Worm (Caenorhabditis elegans): ENCODE results near the gene ift-81.

Gene ift-81

ce11 chrX:5260389-5260788 lies 38.0 kb upstream of the ift-81 start:
- TF ChIP-seq rec-8 (tag; optimal IDR thresholded peaks at IDR 0.05): no peak
- no peak for TF ChIP-seq Y95B8A.8 (GFP tag; IDR thresholded peaks at IDR 0.05)
- TF ChIP-seq egl-18 (GFP tag; IDR thresholded peaks at IDR 0.05): no peak
- TF ChIP-seq mes-4 (tag; optimal IDR thresholded peaks at IDR 0.05): no peak
- no peak for TF ChIP-seq hmg-20 (GFP tag; IDR thresholded peaks at IDR 0.05)
- TF ChIP-seq mxl-1 (tag; optimal IDR thresholded peaks at IDR 0.05): no peak
- TF ChIP-seq F22D6.2 (tag; optimal IDR thresholded peaks at IDR 0.05): no peak

- no peak for TF ChIP-seq nhr-120 (GFP tag; IDR thresholded peaks at IDR 0.05)
- no peak for TF ChIP-seq fkh-3 (tag; optimal IDR thresholded peaks at IDR 0.05)
- peak; percentile 47 for TF ChIP-seq nhr-80 (tag; optimal IDR thresholded peaks at IDR 0.05)
Measured at ce11 chrX:5262033-5262432, 36.3 kb upstream of the ift-81 start.

- TF ChIP-seq akir-1 (GFP tag; optimal IDR thresholded peaks at IDR 0.05): no peak
- TF ChIP-seq egl-18 (GFP tag; IDR thresholded peaks at IDR 0.05): no peak
- TF ChIP-seq F49E8.2 (tag; optimal IDR thresholded peaks at IDR 0.05; ENCODE audit: insufficient read depth): no peak
- TF ChIP-seq atf-7 (tag; optimal IDR thresholded peaks at IDR 0.05): no peak
- no peak for TF ChIP-seq lin-35 (GFP tag; optimal IDR thresholded peaks at IDR 0.05)
- no peak for TF ChIP-seq ama-1 (optimal IDR thresholded peaks at IDR 0.05)
- TF ChIP-seq ama-1 (GFP tag; optimal IDR thresholded peaks at IDR 0.05): no peak
- no peak for TF ChIP-seq let-526 (GFP tag; IDR thresholded peaks at IDR 0.05)
- no peak for TF ChIP-seq mes-4 (tag; optimal IDR thresholded peaks at IDR 0.05)
- no peak for TF ChIP-seq F52B5.7 (tag; optimal IDR thresholded peaks at IDR 0.05)
- no peak for TF ChIP-seq dpff-1 (tag; optimal IDR thresholded peaks at IDR 0.05)
- no peak for TF ChIP-seq gei-17 (GFP tag; optimal IDR thresholded peaks at IDR 0.05)
- no peak for TF ChIP-seq Y53F4B.3 (GFP tag; IDR thresholded peaks at IDR 0.05)
- TF ChIP-seq ceh-79 (tag; optimal IDR thresholded peaks at IDR 0.05): no peak
Measured at ce11 chrX:5263585-5263984, 34.8 kb upstream of the ift-81 start.

ce11 chrX:5264026-5264425 lies 34.3 kb upstream of the ift-81 start, which contains the start of gene Y34B4A.4:
TSS of gene Y34B4A.4 (plus strand) at chrX:5264326.
- no peak for TF ChIP-seq lsl-1 (GFP tag; optimal IDR thresholded peaks at IDR 0.05)
- TF ChIP-seq F55B11.4 (tag; optimal IDR thresholded peaks at IDR 0.05; ENCODE audit: borderline replicate concordance, insufficient read depth): no peak
- TF ChIP-seq dox-1 (GFP tag; IDR thresholded peaks at IDR 0.05): no peak
- TF ChIP-seq B0261.1 (tag; optimal IDR thresholded peaks at IDR 0.05): no peak
- TF ChIP-seq somi-1 (GFP tag; optimal IDR thresholded peaks at IDR 0.05): no peak
- TF ChIP-seq Y56A3A.18 (GFP tag; IDR thresholded peaks at IDR 0.05): no peak
- TF ChIP-seq lsy-27 (tag; optimal IDR thresholded peaks at IDR 0.05; ENCODE audit: borderline replicate concordance, insufficient read depth): no peak
- no peak for TF ChIP-seq attf-6 (GFP tag; IDR thresholded peaks at IDR 0.05)
- no peak for TF ChIP-seq him-1 (tag; optimal IDR thresholded peaks at IDR 0.05)

ce11 chrX:5265356-5265755 lies 33.0 kb upstream of the ift-81 start:
- no peak for TF ChIP-seq akir-1 (GFP tag; optimal IDR thresholded peaks at IDR 0.05)

ce11 chrX:5268062-5268461 lies 30.3 kb upstream of the ift-81 start:
- TF ChIP-seq snpc-4 (GFP tag; optimal IDR thresholded peaks at IDR 0.05) (no peak), snpc-4 (tag; optimal IDR thresholded peaks at IDR 0.05) (no peak), nhr-80 (tag; optimal IDR thresholded peaks at IDR 0.05) (peak; percentile 21)
